Worm (Caenorhabditis elegans): Measurements from ENCODE around the gene unc-31.

- TF ChIP-seq ama-1 (optimal IDR thresholded peaks at IDR 0.05) (no peak), ceh-36 (tag; optimal IDR thresholded peaks at IDR 0.05) (no peak), hnd-1 (tag; optimal IDR thresholded peaks at IDR 0.05) (no peak), hmbx-1 (tag; optimal IDR thresholded peaks at IDR 0.05) (no peak), flt-1 (GFP tag; IDR thresholded peaks at IDR 0.05) (no peak), sea-1 (GFP tag; conservative IDR thresholded peaks at IDR 0.05) (no peak), ceh-13 (GFP tag; optimal IDR thresholded peaks at IDR 0.05) (no peak), B0310.2 (tag; optimal IDR thresholded peaks at IDR 0.05) (no peak), aly-1 (tag; optimal IDR thresholded peaks at IDR 0.05) (no peak), scrt-1 (GFP tag; IDR thresholded peaks at IDR 0.05) (no peak), hmg-4 (GFP tag; optimal IDR thresholded peaks at IDR 0.05) (no peak), pes-1 (GFP tag; IDR thresholded peaks at IDR 0.05) (no peak), tbx-11 (GFP tag; IDR thresholded peaks at IDR 0.05) (no peak)
These were observed 24.9 kb upstream of the unc-31 start for ce11 chrIV:12748760-12749159.

Data from whole organism, early embryonic.